Fruit fly (Drosophila melanogaster) ovary, adult (tissue): Measurements from ENCODE around the gene CG12589.

Source experiments
- CG17801 ChIP-seq: fragments of 200-800 bp; optimal IDR thresholded peaks from 2 replicates; lab custom pipeline; 2019; ENCODE audit warnings: missing biosample characterization, mild to moderate bottlenecking, missing genetic modification characterization, moderate library complexity; ENCODE audit not compliant: partially characterized antibody

CG12589 gene

dm6 chr3R:5115448-5115847, 23.3 kb downstream of the CG12589 start:
- no peak for TF ChIP-seq CG17801 (GFP tag; lab: Kevin White, UChicago)

- TF ChIP-seq CG17801 (GFP tag; lab: Kevin White, UChicago) = no peak
Measured at dm6 chr3R:5114147-5114546, 24.6 kb downstream of the CG12589 start.

DNA sequence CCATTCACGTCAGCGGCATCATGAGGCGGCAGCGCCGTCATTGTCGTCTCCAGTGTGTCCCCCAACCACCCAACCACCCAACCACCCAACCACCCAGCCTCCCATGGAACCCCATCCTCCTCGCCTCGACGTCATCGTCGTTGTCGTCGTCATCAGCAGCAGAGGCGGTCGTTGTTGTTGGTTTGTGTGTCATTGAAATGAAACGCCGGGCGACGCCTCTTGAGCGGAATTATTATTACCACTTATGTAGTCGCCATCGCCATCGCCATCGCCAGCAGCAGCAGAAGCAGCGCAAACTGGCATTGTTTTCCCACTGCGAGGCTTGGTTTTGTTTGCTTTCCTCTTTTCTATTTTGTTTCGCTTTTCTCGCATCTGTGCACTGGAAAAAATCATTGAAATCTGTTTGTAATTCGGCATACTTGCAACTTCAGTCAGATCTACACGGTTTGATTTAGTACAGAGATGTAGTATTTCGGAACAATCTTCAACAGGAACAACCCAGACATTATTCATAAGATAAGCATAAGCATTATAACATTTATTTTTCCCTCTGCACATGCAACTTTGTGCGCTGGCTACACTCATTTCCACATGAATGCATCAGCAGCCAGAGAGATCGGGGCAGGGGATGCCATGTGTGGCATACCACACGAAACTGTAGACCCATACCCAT, 25.8 kb downstream of the CG12589 start:
- no peak for TF ChIP-seq CG17801 (GFP tag; lab: Kevin White, UChicago)

DNA sequence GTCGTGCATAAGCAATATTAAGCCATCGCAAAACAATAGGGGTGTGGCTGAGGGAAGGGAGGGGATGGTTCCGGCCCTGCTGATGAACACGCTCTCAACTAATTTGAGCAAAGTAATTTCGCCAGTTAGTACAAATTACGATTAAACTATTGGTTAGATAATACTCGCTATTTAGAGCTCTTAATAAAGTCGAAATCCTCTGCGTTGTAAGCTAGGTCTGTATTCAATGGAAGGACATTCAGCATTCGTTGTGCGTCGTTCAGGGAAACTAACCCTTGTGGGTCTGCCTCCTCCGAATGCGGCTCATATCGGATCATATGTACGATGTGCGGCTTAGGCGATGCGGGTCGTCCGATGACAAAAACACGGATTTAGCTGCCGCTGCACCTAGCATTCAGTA, 26.4 kb downstream of the CG12589 start:
- TF ChIP-seq CG17801 (GFP tag; lab: Kevin White, UChicago) = no peak

dm6 chr3R:5111887-5112286, 26.9 kb downstream of the CG12589 start:
- TF ChIP-seq CG17801 (GFP tag; lab: Kevin White, UChicago) = no peak

DNA sequence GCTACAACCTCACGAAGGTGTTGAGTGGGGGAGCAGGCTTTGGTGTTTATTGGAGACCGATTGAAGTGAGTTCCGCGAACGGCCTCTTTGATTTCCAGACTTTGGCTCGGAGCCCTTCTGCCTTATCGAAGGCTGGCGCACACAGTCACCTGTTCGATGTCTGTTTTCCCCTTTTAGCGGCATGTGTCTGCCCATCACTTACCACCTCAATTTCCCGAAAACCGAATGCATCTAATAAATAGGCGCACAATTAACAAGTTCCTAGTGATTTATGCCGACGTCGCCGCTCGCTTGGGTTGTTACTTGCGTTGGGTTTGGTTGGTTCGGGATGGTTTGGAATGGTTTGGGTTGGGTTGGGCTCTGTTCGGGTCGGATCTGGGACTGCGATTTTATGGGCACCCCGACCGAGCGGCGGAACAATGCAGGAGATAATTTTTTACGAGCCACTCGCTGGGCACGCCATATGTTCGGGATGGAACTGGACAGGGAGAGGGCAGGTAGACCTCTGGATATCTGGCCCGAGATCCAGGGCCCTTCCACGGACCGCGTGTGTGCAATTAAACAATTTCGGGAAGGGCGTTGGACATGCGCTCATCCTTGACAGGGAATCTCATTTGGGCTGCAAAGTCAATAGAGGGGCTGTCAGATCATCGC, 29.1 kb downstream of the CG12589 start:
- no peak for TF ChIP-seq CG17801 (GFP tag; lab: Kevin White, UChicago)

DNA sequence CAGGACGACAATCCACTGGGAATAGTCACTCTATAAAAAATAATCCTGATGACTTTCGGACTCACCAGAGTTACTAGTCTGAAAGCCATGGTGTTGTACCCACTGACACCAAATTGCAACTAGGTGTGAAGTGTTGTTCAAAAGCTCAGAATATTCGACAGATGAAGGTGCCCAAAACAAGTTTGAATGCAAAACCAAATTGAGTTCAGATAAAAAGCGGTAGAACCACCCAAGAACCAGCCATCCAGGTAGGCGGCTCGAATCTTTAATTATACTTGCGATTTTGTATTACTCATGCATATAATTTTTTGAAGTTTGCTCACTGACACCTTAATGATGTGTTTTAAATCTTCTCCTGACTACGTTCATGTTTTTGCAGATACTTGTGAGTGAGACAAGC, 29.7 kb downstream of the CG12589 start, which contains the start of gene CG43131:
Gene CG43131 (minus strand): TSS at position 101 of the 400 bp plus-strand sequence.
- no peak for TF ChIP-seq CG17801 (GFP tag; lab: Kevin White, UChicago)

- TF ChIP-seq CG17801 (GFP tag; lab: Kevin White, UChicago) = no peak
Measured at dm6 chr3R:5108034-5108433, 30.8 kb downstream of the CG12589 start.

DNA sequence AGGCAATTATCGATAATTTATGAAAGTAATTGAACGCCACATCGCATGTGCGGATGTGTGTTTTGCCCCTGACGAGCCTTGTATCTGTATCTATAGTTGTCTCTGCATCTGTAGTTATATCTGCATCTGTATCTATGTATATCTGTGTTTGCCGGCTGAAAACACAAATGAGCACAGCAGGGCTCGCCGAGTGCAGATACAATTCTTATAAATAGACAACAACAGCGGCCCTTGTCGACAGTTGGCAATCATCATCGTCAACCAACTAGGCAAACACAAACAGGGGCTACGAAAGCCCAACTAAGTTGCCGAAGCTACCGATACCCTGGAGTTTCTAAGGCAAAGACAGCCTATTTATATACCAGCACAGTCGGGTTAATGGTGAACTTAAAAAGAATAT, 31.9 kb downstream of the CG12589 start:
- no peak for TF ChIP-seq CG17801 (GFP tag; lab: Kevin White, UChicago)

- TF ChIP-seq CG17801 (GFP tag; lab: Kevin White, UChicago) = no peak
Measured at dm6 chr3R:5105439-5105838, 33.4 kb downstream of the CG12589 start.

- no peak for TF ChIP-seq CG17801 (GFP tag; lab: Kevin White, UChicago)
Measured at dm6 chr3R:5104212-5104611, 34.6 kb downstream of the CG12589 start.

DNA sequence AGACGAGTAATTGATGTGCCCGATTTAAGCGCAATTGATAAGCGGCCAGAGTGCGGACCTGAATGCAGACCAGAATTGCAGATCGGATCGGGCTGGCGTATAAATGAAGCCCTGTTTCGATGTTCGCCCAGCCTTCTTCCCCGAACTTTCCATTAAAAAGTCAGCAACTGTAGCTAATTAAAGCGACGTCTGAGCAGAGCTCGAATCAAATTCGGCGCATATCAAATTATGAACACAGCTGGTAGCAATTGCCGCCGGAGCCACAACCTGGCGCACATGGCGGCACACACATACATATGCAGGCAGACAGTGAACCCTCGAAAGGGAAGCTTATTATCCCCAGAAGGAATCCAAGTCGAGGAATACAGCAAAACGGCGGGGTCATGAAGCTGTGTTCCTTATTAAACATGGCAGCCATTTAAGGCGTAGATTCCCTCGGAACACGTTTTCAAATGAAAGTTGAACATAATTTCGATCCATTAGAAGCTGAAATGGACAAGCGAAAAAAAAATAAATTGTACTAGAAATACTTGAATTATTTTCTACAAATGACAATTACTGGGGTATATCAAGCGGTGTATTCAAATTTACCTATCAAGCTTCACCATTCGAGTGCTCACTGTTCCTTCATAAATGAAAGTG, 35.3 kb downstream of the CG12589 start:
- no peak for TF ChIP-seq CG17801 (GFP tag; lab: Kevin White, UChicago)

- no peak for TF ChIP-seq CG17801 (GFP tag; lab: Kevin White, UChicago)
Measured at dm6 chr3R:5102407-5102806, 36.4 kb downstream of the CG12589 start.

DNA sequence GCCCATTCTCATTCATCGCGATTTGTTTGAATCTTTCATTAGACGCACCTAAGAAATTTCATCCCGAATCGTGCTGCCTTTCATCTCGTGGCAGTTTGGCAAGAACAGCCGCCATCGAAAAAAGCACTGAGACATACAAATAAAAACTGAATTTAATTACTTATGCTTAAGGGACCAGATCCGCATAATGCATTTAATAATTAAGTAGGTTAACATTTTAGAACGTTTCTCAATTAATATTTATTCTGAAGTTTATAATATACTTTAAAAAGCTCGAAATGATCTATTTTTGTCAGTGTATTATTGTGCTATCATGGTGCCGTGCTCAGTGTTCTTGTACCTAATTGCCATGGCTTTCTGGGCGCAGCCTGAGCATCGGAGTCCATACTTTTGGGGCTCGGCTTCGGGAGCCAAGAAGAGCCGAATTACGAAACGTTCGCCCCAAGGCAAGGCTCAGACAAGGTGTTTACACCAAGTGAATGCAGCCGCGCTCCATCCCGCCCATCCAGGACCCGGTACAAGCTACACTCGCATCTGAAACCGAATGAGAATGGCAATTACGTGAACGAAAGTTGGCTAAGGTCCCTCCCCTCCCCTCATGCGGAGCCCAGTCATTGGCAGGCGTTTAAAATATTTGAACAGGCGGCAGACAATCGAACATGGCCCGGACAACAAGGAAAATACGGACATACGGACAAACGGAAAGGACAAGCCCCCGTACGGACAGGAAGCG, 38.3 kb downstream of the CG12589 start:
- TF ChIP-seq CG17801 (GFP tag; lab: Kevin White, UChicago) = no peak

- TF ChIP-seq CG17801 (GFP tag; lab: Kevin White, UChicago) = no peak
Measured at dm6 chr3R:5097866-5098484, 40.8 kb downstream of the CG12589 start.
